Fruit fly (Drosophila melanogaster) whole organism, embryonic: ENCODE results near the gene anchor.
A peak's percentile ranks its signal among the peaks of the same experiment; 100 is the strongest.

Experiments
- Antp ChIP-seq: fragments of 200-800 bp; sonication (Bioruptor generic); optimal IDR thresholded peaks from 3 replicates; lab custom pipeline; 2016; ENCODE audit warnings: missing biosample characterization, missing genetic modification characterization
- Bteb2 ChIP-seq: fragments of 200-800 bp; sonication (Bioruptor generic); optimal IDR thresholded peaks from 2 replicates; lab custom pipeline; 2016; ENCODE audit warnings: missing biosample characterization, missing genetic modification characterization
- CG10979 ChIP-seq: fragments of 200-800 bp; sonication (Bioruptor generic); optimal IDR thresholded peaks from 2 replicates; lab custom pipeline; 2018; ENCODE audit warnings: missing biosample characterization, mild to moderate bottlenecking, missing genetic modification characterization, moderate library complexity
- CG11696 ChIP-seq: fragments of 200-800 bp; sonication (Bioruptor generic); IDR thresholded peaks from 2 replicates; pipeline ENCODE4 v1.3.6; 2022; ENCODE audit warnings: missing biosample characterization, missing genetic modification characterization
- CG14667 ChIP-seq: fragments of 200-800 bp; sonication (Bioruptor generic); IDR thresholded peaks from 2 replicates; pipeline ENCODE4 v1.3.6; 2022; ENCODE audit warnings: missing biosample characterization, missing genetic modification characterization
- CG14965 ChIP-seq: fragments of 200-800 bp; sonication (Bioruptor generic); optimal IDR thresholded peaks from 2 replicates; lab custom pipeline; 2016; ENCODE audit warnings: missing biosample characterization, missing genetic modification characterization, borderline replicate concordance
- CG15269 ChIP-seq: fragments of 200-800 bp; sonication (Bioruptor generic); optimal IDR thresholded peaks from 2 replicates; lab custom pipeline; 2018; ENCODE audit warnings: missing biosample characterization, mild to moderate bottlenecking, missing genetic modification characterization, moderate library complexity
- CG17328 ChIP-seq: fragments of 200-800 bp; sonication (Bioruptor generic); IDR thresholded peaks from 2 replicates; pipeline ENCODE4 v1.3.6; 2022; ENCODE audit warnings: missing biosample characterization, missing genetic modification characterization
- CG17359 ChIP-seq: fragments of 200-800 bp; sonication (Bioruptor generic); optimal IDR thresholded peaks from 3 replicates; lab custom pipeline; 2018; ENCODE audit warnings: missing biosample characterization, mild to moderate bottlenecking, missing genetic modification characterization, moderate library complexity
- CG2889 ChIP-seq: fragments of 200-800 bp; sonication (Bioruptor generic); IDR thresholded peaks from 3 replicates; pipeline ENCODE4 v1.3.6; 2022; ENCODE audit warnings: missing biosample characterization, missing genetic modification characterization
- CG7556 ChIP-seq: fragments of 200-800 bp; sonication (Bioruptor generic); optimal IDR thresholded peaks from 2 replicates; lab custom pipeline; 2017; ENCODE audit warnings: missing biosample characterization, mild to moderate bottlenecking, missing genetic modification characterization
- CHES-1-like ChIP-seq: fragments of 200-800 bp; sonication (Bioruptor generic); optimal IDR thresholded peaks from 2 replicates; lab custom pipeline; 2016; ENCODE audit warnings: missing biosample characterization, missing genetic modification characterization
- CkIIα-i1 ChIP-seq: fragments of 200-800 bp; sonication (Bioruptor generic); IDR thresholded peaks from 2 replicates; pipeline ENCODE4 v1.3.6; 2022; ENCODE audit warnings: missing biosample characterization, missing genetic modification characterization
- D ChIP-seq, 2 experiments: fragments of 200-800 bp in 1 of 2; fragments of >200 bp in 1 of 2; sonication (Bioruptor generic) in 1 of 2; optimal IDR thresholded peaks; 2 replicates in 1 of 2; 3 replicates in 1 of 2; lab custom pipeline; 2017; ENCODE audit warnings: mild to moderate bottlenecking in 1 of 2, missing biosample characterization in 1 of 2, missing genetic modification characterization in 1 of 2, missing genetic modification reagents in 1 of 2
- Dll ChIP-seq: fragments of 200-800 bp; sonication (Bioruptor generic); IDR thresholded peaks from 4 replicates; pipeline ENCODE4 v1.3.6; 2022; ENCODE audit warnings: missing biosample characterization, missing genetic modification characterization; ENCODE audit not compliant: partially characterized antibody
- Ets97D ChIP-seq: fragments of 200-800 bp; sonication (Bioruptor generic); optimal IDR thresholded peaks from 3 replicates; lab custom pipeline; 2016; ENCODE audit warnings: missing biosample characterization, missing genetic modification characterization
- HLHmδ ChIP-seq: fragments of 200-800 bp; sonication (Bioruptor generic); optimal IDR thresholded peaks from 2 replicates; lab custom pipeline; 2018; ENCODE audit warnings: missing biosample characterization, mild to moderate bottlenecking, missing genetic modification characterization, moderate library complexity
- Hr78 ChIP-seq, 2 experiments: fragments of 200-800 bp in 1 of 2; fragments of >200 bp in 1 of 2; sonication (Bioruptor generic) in 1 of 2; optimal IDR thresholded peaks; 2 replicates each; lab custom pipeline; 2017 to 2019; ENCODE audit warnings: missing biosample characterization in 2 of 2, missing genetic modification characterization in 2 of 2, mild to moderate bottlenecking in 1 of 2, moderate library complexity in 1 of 2
- MESR4 ChIP-seq: fragments of 200-800 bp; sonication (Bioruptor generic); optimal IDR thresholded peaks from 2 replicates; lab custom pipeline; 2018; ENCODE audit warnings: missing biosample characterization, mild to moderate bottlenecking, missing genetic modification characterization, moderate library complexity
- Med ChIP-seq: fragments of 200-800 bp; sonication (Bioruptor generic); peaks from one replicate; lab custom pipeline; 2016; ENCODE audit warnings: missing biosample characterization, missing genetic modification characterization, mild to moderate bottlenecking, inconsistent platforms, moderate library complexity
- NfI ChIP-seq: fragments of 200-800 bp; sonication (Bioruptor generic); optimal IDR thresholded peaks from 3 replicates; lab custom pipeline; 2018; ENCODE audit warnings: missing biosample characterization, mild to moderate bottlenecking, missing genetic modification characterization, moderate library complexity
- Rx ChIP-seq: fragments of 200-800 bp; sonication (Bioruptor generic); IDR thresholded peaks from 2 replicates; pipeline ENCODE4 v1.3.6; 2022; ENCODE audit warnings: missing biosample characterization, missing genetic modification characterization
- Sox102F ChIP-seq: fragments of 200-800 bp; sonication (Bioruptor generic); optimal IDR thresholded peaks from 2 replicates; lab custom pipeline; 2018; ENCODE audit warnings: missing biosample characterization, mild to moderate bottlenecking, missing genetic modification characterization, moderate library complexity
- Sry-β ChIP-seq: fragments of 200-800 bp; sonication (Bioruptor generic); optimal IDR thresholded peaks from 2 replicates; lab custom pipeline; 2018; ENCODE audit warnings: missing biosample characterization, mild to moderate bottlenecking, missing genetic modification characterization, moderate library complexity
- TFAM ChIP-seq: fragments of 200-800 bp; sonication (Bioruptor generic); optimal IDR thresholded peaks from 2 replicates; lab custom pipeline; 2017; ENCODE audit warnings: missing biosample characterization, missing genetic modification characterization, inconsistent platforms
- Tbp ChIP-seq: fragments of >200 bp; optimal IDR thresholded peaks from 2 replicates; lab custom pipeline; 2018; ENCODE audit warnings: missing biosample characterization, missing genetic modification characterization
- br ChIP-seq: fragments of >200 bp; optimal IDR thresholded peaks from 2 replicates; lab custom pipeline; 2017
- caup ChIP-seq: fragments of 200-800 bp; sonication (Bioruptor generic); optimal IDR thresholded peaks from 3 replicates; lab custom pipeline; 2017; ENCODE audit warnings: missing biosample characterization, mild to moderate bottlenecking, missing genetic modification characterization, moderate library complexity; ENCODE audit not compliant: severe bottlenecking
- chn ChIP-seq: fragments of 200-800 bp; sonication (Bioruptor generic); optimal IDR thresholded peaks from 2 replicates; lab custom pipeline; 2016; ENCODE audit warnings: missing biosample characterization, missing genetic modification characterization
- crc ChIP-seq: fragments of 200-800 bp; sonication (Bioruptor generic); optimal IDR thresholded peaks from 2 replicates; lab custom pipeline; 2016; ENCODE audit warnings: missing biosample characterization, missing genetic modification characterization
- fd102C ChIP-seq: fragments of 200-800 bp; sonication (Bioruptor generic); optimal IDR thresholded peaks from 2 replicates; lab custom pipeline; 2018; ENCODE audit warnings: missing biosample characterization, mild to moderate bottlenecking, missing genetic modification characterization, moderate library complexity
- gcm ChIP-seq: fragments of 200-800 bp; sonication (Bioruptor generic); optimal IDR thresholded peaks from 2 replicates; lab custom pipeline; 2019; ENCODE audit warnings: missing biosample characterization, mild to moderate bottlenecking, missing genetic modification characterization, moderate library complexity
- gsb-n ChIP-seq: fragments of 200-800 bp; sonication (Bioruptor generic); optimal IDR thresholded peaks from 3 replicates; lab custom pipeline; 2018; ENCODE audit warnings: missing biosample characterization, mild to moderate bottlenecking, missing genetic modification characterization
- gt ChIP-seq: fragments of 200-800 bp; sonication (Bioruptor generic); IDR thresholded peaks from 2 replicates; pipeline ENCODE4 v1.3.6; 2022; ENCODE audit warnings: missing biosample characterization, missing genetic modification characterization
- ind ChIP-seq: fragments of 200-800 bp; sonication (Bioruptor generic); optimal IDR thresholded peaks from 3 replicates; lab custom pipeline; 2016; ENCODE audit warnings: missing biosample characterization, missing genetic modification characterization
- nau ChIP-seq: fragments of 200-800 bp; sonication (Bioruptor generic); optimal IDR thresholded peaks from 3 replicates; lab custom pipeline; 2017; ENCODE audit warnings: missing biosample characterization, mild to moderate bottlenecking, missing genetic modification characterization, missing genetic modification reagents
- nerfin-1 ChIP-seq: fragments of 200-800 bp; sonication (Bioruptor generic); optimal IDR thresholded peaks from 3 replicates; lab custom pipeline; 2019; ENCODE audit warnings: missing biosample characterization, mild to moderate bottlenecking, missing genetic modification characterization, moderate library complexity
- otp ChIP-seq: fragments of 200-800 bp; sonication (Bioruptor generic); IDR thresholded peaks from 3 replicates; pipeline ENCODE4, ENCODE4 v1.3.6; 2022; ENCODE audit warnings: missing biosample characterization, missing genetic modification characterization
- pnt ChIP-seq: fragments of 200-800 bp; sonication (Bioruptor generic); optimal IDR thresholded peaks from 3 replicates; lab custom pipeline; 2016; ENCODE audit warnings: missing biosample characterization, missing genetic modification characterization
- pum ChIP-seq: fragments of 200-800 bp; sonication (Bioruptor generic); optimal IDR thresholded peaks from 2 replicates; lab custom pipeline; 2016; ENCODE audit warnings: missing biosample characterization, missing genetic modification characterization
- sc ChIP-seq, 3 experiments: fragments of >200 bp in 2 of 3; fragments of 200-800 bp in 1 of 3; sonication (Bioruptor generic) in 1 of 3; optimal IDR thresholded peaks; 2 replicates in 2 of 3; 3 replicates in 1 of 3; lab custom pipeline; 2017; ENCODE audit warnings: mild to moderate bottlenecking in 1 of 3, missing biosample characterization in 1 of 3, missing genetic modification characterization in 1 of 3, missing genetic modification reagents in 1 of 3
- slbo ChIP-seq: fragments of 200-800 bp; sonication (Bioruptor generic); IDR thresholded peaks from 2 replicates; pipeline ENCODE4 v1.3.6; 2022; ENCODE audit warnings: missing biosample characterization, missing genetic modification characterization
- slp2 ChIP-seq: fragments of 200-800 bp; sonication (Bioruptor generic); optimal IDR thresholded peaks from 2 replicates; lab custom pipeline; 2016; ENCODE audit warnings: missing biosample characterization, missing genetic modification characterization
- tap ChIP-seq: fragments of 200-800 bp; optimal IDR thresholded peaks from 3 replicates; lab custom pipeline; 2019; ENCODE audit warnings: missing biosample characterization, mild to moderate bottlenecking, missing genetic modification characterization, moderate library complexity
- toy ChIP-seq: fragments of 200-800 bp; sonication (Bioruptor generic); IDR thresholded peaks from 2 replicates; pipeline ENCODE4 v1.3.6; 2022; ENCODE audit warnings: missing biosample characterization, missing genetic modification characterization
- tup ChIP-seq: fragments of 200-800 bp; sonication (Bioruptor generic); optimal IDR thresholded peaks from 2 replicates; lab custom pipeline; 2016; ENCODE audit warnings: missing biosample characterization, mild to moderate bottlenecking, missing genetic modification characterization, moderate library complexity
- vvl ChIP-seq: fragments of 200-800 bp; sonication (Bioruptor generic); IDR thresholded peaks from 2 replicates; pipeline ENCODE4 v1.3.6; 2022; ENCODE audit warnings: missing biosample characterization, missing genetic modification characterization
- z ChIP-seq: fragments of 200-800 bp; sonication (Bioruptor generic); IDR thresholded peaks from 3 replicates; pipeline ENCODE4 v1.3.6; 2022; ENCODE audit warnings: missing biosample characterization, missing genetic modification characterization

anchor gene

DNA sequence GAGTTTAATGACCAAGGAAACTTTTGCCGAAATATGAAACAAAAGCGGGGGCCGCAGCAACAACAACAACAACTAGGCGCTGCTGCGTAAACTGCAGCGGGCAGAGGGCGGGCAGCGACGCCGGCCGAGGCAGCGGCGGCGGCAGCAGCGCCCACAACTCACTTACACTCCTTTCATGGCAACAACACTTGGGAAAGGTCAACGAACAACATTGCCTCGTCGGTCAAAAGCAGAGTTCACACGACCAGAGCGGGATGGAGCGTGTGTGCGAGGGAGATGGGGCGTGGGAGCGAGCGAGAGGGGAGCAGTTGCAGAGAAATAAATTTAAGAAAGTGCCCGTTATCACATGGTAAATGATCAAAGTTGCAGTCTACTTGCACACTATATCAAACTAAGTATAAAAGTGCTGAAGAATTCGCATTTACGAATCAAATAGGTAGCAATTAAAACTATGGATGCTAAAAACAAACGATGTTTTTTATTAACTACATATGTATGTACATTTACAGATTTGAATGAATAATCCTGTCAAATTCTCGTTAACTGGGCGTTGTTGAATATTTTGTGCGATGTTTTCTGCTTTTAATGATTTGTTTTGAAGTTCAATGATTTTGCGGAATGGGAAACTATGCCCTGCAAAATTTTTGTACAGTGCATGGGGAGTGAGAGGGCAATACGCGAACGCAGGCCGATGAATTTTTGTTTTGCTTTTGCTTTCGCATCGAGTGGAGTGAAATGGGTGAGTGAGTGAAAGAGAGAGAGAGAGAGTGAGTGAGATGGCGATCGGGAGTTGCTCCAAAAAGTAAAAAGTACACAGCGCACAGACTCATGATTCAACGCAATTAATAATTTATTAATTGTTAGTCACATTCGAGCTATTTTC is 13.2 kb upstream of the anchor start (continued):
- TF ChIP-seq sc (optimal IDR thresholded peaks at IDR 0.05; lab: Kevin White, UChicago) (no peak), sc (GFP tag; optimal IDR thresholded peaks at IDR 0.05; lab: Kevin White, UChicago) (no peak), tup (no peak), Hr78 (GFP tag; optimal IDR thresholded peaks at IDR 0.05; lab: Kevin White, UChicago) (peak in 1 of 2 experiments; percentile 87), pum (no peak), TFAM (no peak), D (optimal IDR thresholded peaks at IDR 0.05; lab: Kevin White, UChicago) (no peak), D (GFP tag; optimal IDR thresholded peaks at IDR 0.05; lab: Kevin White, UChicago) (peak; percentile 42), CG17359 (tag; lab: Kevin White, UChicago) (no peak), CG7556 (GFP tag; lab: Kevin White, UChicago) (no peak), Sry-β (GFP tag; lab: Kevin White, UChicago) (no peak), gsb-n (tag; lab: Kevin White, UChicago) (no peak), MESR4 (GFP tag; lab: Kevin White, UChicago) (no peak), gcm (GFP tag; lab: Kevin White, UChicago) (no peak), Dll (GFP tag; lab: Robert Waterston, UW) (no peak), chn (peak; percentile 18), CHES-1-like (GFP tag; lab: Kevin White, UChicago) (no peak), tap (tag; lab: Kevin White, UChicago) (no peak), Rx (GFP tag; lab: Robert Waterston, UW) (no peak), CG15269 (no peak), Med (no peak), CG17328 (no peak), CG10979 (tag; lab: Kevin White, UChicago) (peak; percentile 30), ind (GFP tag; lab: Kevin White, UChicago) (no peak), CG11696 (GFP tag; lab: Robert Waterston, UW) (no peak), crc (GFP tag; lab: Kevin White, UChicago) (no peak), NfI (GFP tag; lab: Kevin White, UChicago) (no peak), z (peak; percentile 91), CG14667 (GFP tag; lab: Robert Waterston, UW) (no peak), nerfin-1 (tag; lab: Kevin White, UChicago) (no peak), vvl (no peak), nau (no peak), HLHmδ (no peak), CG2889 (GFP tag; lab: Robert Waterston, UW) (no peak), CkIIα-i1 (GFP tag; lab: Robert Waterston, UW) (no peak), Tbp (GFP tag; lab: Kevin White, UChicago) (no peak), fd102C (no peak), slp2 (GFP tag; lab: Kevin White, UChicago) (no peak), toy (GFP tag; lab: Robert Waterston, UW) (no peak), gt (GFP tag; lab: Robert Waterston, UW) (no peak), CG14965 (GFP tag; lab: Kevin White, UChicago) (no peak), pnt (GFP tag; lab: Kevin White, UChicago) (no peak), Ets97D (GFP tag; lab: Kevin White, UChicago) (no peak), Sox102F (GFP tag; lab: Kevin White, UChicago) (peak; percentile 26), otp (no peak), Antp (GFP tag; lab: Kevin White, UChicago) (no peak), slbo (GFP tag; lab: Robert Waterston, UW) (no peak), Bteb2 (GFP tag; lab: Kevin White, UChicago) (no peak), caup (GFP tag; lab: Kevin White, UChicago) (no peak), br (lab: Kevin White, UChicago) (no peak)
